Worm (Caenorhabditis elegans) whole organism, L2 larva: ENCODE data around the gene T19C4.1.

Experiments used
- C34F6.9 ChIP-seq: fragments of 150-350 bp; optimal IDR thresholded peaks from 2 replicates; lab custom pipeline; 2014; ENCODE audit warnings: missing biosample characterization, missing genetic modification characterization
- F13H6.1 ChIP-seq: sonication (generic microtip); optimal IDR thresholded peaks from 2 replicates; lab custom pipeline; 2016; ENCODE audit warnings: missing genetic modification characterization, missing compliant biosample characterization
- R02D3.7 ChIP-seq: fragments of 150-350 bp; optimal IDR thresholded peaks from 2 replicates; lab custom pipeline; 2014; ENCODE audit warnings: missing biosample characterization, missing genetic modification characterization
- Y55F3AM.14 ChIP-seq: fragments of 200-800 bp; sonication (Bioruptor generic); optimal IDR thresholded peaks from 2 replicates; lab custom pipeline; 2018; ENCODE audit warnings: mild to moderate bottlenecking, missing genetic modification characterization, missing compliant biosample characterization
- ZK546.5 ChIP-seq: sonication (generic microtip); optimal IDR thresholded peaks from 2 replicates; lab custom pipeline; 2017; ENCODE audit warnings: missing biosample characterization, missing genetic modification characterization
- alr-1 ChIP-seq: fragments of 150-350 bp; optimal IDR thresholded peaks from 2 replicates; lab custom pipeline; 2014; ENCODE audit warnings: missing biosample characterization, missing genetic modification characterization
- blmp-1 ChIP-seq: sonication (generic microtip); optimal IDR thresholded peaks from 2 replicates; lab custom pipeline; 2017; ENCODE audit warnings: missing genetic modification characterization, mild to moderate bottlenecking, missing compliant biosample characterization, antibody characterized with exemption, moderate library complexity; ENCODE audit not compliant: insufficient read depth
- ceh-16 ChIP-seq: fragments of 150-350 bp; optimal IDR thresholded peaks from 2 replicates; lab custom pipeline; 2014; ENCODE audit warnings: missing biosample characterization, missing genetic modification characterization
- crh-2 ChIP-seq: sonication (generic microtip); optimal IDR thresholded peaks from 2 replicates; lab custom pipeline; 2017; ENCODE audit warnings: missing biosample characterization, missing genetic modification characterization
- dmd-4 ChIP-seq: sonication (generic microtip); optimal IDR thresholded peaks from 2 replicates; lab custom pipeline; 2017; ENCODE audit warnings: missing biosample characterization, missing genetic modification characterization
- elt-3 ChIP-seq: sonication (generic microtip); optimal IDR thresholded peaks from 2 replicates; lab custom pipeline; 2017; ENCODE audit warnings: missing biosample characterization, missing genetic modification characterization
- fos-1 ChIP-seq: fragments of 150-350 bp; optimal IDR thresholded peaks from 2 replicates; lab custom pipeline; 2014; ENCODE audit warnings: missing biosample characterization, missing genetic modification characterization
- lin-11 ChIP-seq: fragments of 150-350 bp; sonication (generic microtip); optimal IDR thresholded peaks from 2 replicates; lab custom pipeline; 2014; ENCODE audit warnings: missing biosample characterization, missing genetic modification characterization, inconsistent platforms, mixed read lengths
- lin-13 ChIP-seq: fragments of 150-350 bp; optimal IDR thresholded peaks from 2 replicates; lab custom pipeline; 2014; ENCODE audit warnings: missing biosample characterization, missing genetic modification reagents, missing genetic modification characterization
- mab-5 ChIP-seq: fragments of 150-350 bp; optimal IDR thresholded peaks from 2 replicates; lab custom pipeline; 2014; ENCODE audit warnings: missing biosample characterization, missing genetic modification characterization
- nhr-11 ChIP-seq: fragments of 150-350 bp; optimal IDR thresholded peaks from 2 replicates; lab custom pipeline; 2014; ENCODE audit warnings: missing biosample characterization, missing genetic modification characterization
- nhr-12 ChIP-seq: fragments of 150-350 bp; optimal IDR thresholded peaks from 2 replicates; lab custom pipeline; 2014; ENCODE audit warnings: missing biosample characterization, missing genetic modification characterization
- nhr-129 ChIP-seq: fragments of 150-350 bp; optimal IDR thresholded peaks from 2 replicates; lab custom pipeline; 2014; ENCODE audit warnings: missing biosample characterization, missing genetic modification characterization
- nhr-25 ChIP-seq: fragments of 150-350 bp; sonication (generic microtip); optimal IDR thresholded peaks from 3 replicates; lab custom pipeline; 2014; ENCODE audit warnings: missing biosample characterization, missing genetic modification characterization
- nhr-6 ChIP-seq: fragments of 150-350 bp; optimal IDR thresholded peaks from 2 replicates; lab custom pipeline; 2014; ENCODE audit warnings: missing biosample characterization, missing genetic modification characterization
- peb-1 ChIP-seq: fragments of 150-350 bp; optimal IDR thresholded peaks from 2 replicates; lab custom pipeline; 2014; ENCODE audit warnings: missing biosample characterization, missing genetic modification characterization
- sem-4 ChIP-seq: fragments of 150-350 bp; optimal IDR thresholded peaks from 2 replicates; lab custom pipeline; 2014; ENCODE audit warnings: missing biosample characterization, missing genetic modification reagents, missing genetic modification characterization
- skn-1 ChIP-seq: sonication (generic microtip); optimal IDR thresholded peaks from 2 replicates; lab custom pipeline; 2017; ENCODE audit warnings: missing biosample characterization, missing genetic modification characterization
- sma-3 ChIP-seq: sonication (generic microtip); optimal IDR thresholded peaks from 2 replicates; lab custom pipeline; 2016; ENCODE audit warnings: missing genetic modification reagents, missing genetic modification characterization, missing compliant biosample characterization
- sma-9 ChIP-seq, 2 experiments: fragments of 150-350 bp in 1 of 2; sonication (generic microtip) in 1 of 2; optimal IDR thresholded peaks; 2 replicates each; lab custom pipeline; 2014 to 2016; ENCODE audit warnings: missing genetic modification characterization in 2 of 2, mild to moderate bottlenecking in 1 of 2, missing biosample characterization in 1 of 2, missing compliant biosample characterization in 1 of 2, missing genetic modification reagents in 1 of 2, moderate library complexity in 1 of 2
- snpc-4 ChIP-seq: fragments of 150-350 bp; optimal IDR thresholded peaks from 2 replicates; lab custom pipeline; 2014; ENCODE audit warnings: missing biosample characterization, missing genetic modification characterization
- unc-39 ChIP-seq: fragments of 150-350 bp; optimal IDR thresholded peaks from 2 replicates; lab custom pipeline; 2014; ENCODE audit warnings: missing biosample characterization, missing genetic modification characterization
- unc-62 ChIP-seq: fragments of 150-350 bp; optimal IDR thresholded peaks from 2 replicates; lab custom pipeline; 2014; ENCODE audit warnings: missing biosample characterization, missing genetic modification reagents, missing genetic modification characterization
- zag-1 ChIP-seq: fragments of 150-350 bp; optimal IDR thresholded peaks from 2 replicates; lab custom pipeline; 2014; ENCODE audit warnings: missing biosample characterization, missing genetic modification characterization
- ztf-1 ChIP-seq: fragments of 200-800 bp; sonication (Bioruptor generic); conservative IDR thresholded peaks from 2 replicates; pipeline ENCODE4 v1.3.6; 2022; ENCODE audit warnings: missing genetic modification characterization, missing compliant biosample characterization
- ztf-4 ChIP-seq: fragments of 150-350 bp; optimal IDR thresholded peaks from 2 replicates; lab custom pipeline; 2014; ENCODE audit warnings: missing biosample characterization, missing genetic modification characterization

T19C4.1 gene

ce11 chrV:11177577-11177976 lies 28.1 kb downstream of the T19C4.1 start, which contains the start of gene gpa-1:
TSS of gene gpa-1 (minus strand) at chrV:11177677.
- TF ChIP-seq R02D3.7 (tag; lab: Kevin White, UChicago) (no peak), mab-5 (tag; lab: Kevin White, UChicago) (no peak), ztf-4 (tag; lab: Kevin White, UChicago) (no peak), zag-1 (tag; lab: Kevin White, UChicago) (no peak), skn-1 (tag; lab: Kevin White, UChicago) (no peak), C34F6.9 (tag; lab: Kevin White, UChicago) (no peak), lin-11 (tag; lab: Kevin White, UChicago) (no peak), peb-1 (no peak), unc-39 (tag; lab: Kevin White, UChicago) (no peak), lin-13 (GFP tag; lab: Kevin White, UChicago) (no peak), ZK546.5 (tag; lab: Kevin White, UChicago) (no peak), sma-9 (GFP tag; optimal IDR thresholded peaks at IDR 0.05; lab: Kevin White, UChicago) (no peak), sma-9 (tag; optimal IDR thresholded peaks at IDR 0.05; lab: Kevin White, UChicago) (no peak), unc-62 (GFP tag; lab: Kevin White, UChicago) (no peak), Y55F3AM.14 (no peak), nhr-6 (no peak)

- TF ChIP-seq nhr-25 (peak; percentile 78), nhr-6 (no peak)
Observed at ce11 chrV:11180951-11181350, 31.4 kb downstream of the T19C4.1 start.

ce11 chrV:11182925-11183324 lies 33.4 kb downstream of the T19C4.1 start, which contains the start of gene cnc-10:
TSS of gene cnc-10 (plus strand) at chrV:11183225.
- TF ChIP-seq sma-3 (GFP tag; lab: Kevin White, UChicago) = no peak
- TF ChIP-seq unc-39 (tag; lab: Kevin White, UChicago) = no peak
- TF ChIP-seq crh-2 (tag; lab: Kevin White, UChicago) = no peak
- TF ChIP-seq nhr-25 = peak; percentile 61
- TF ChIP-seq elt-3 (tag; lab: Kevin White, UChicago) = no peak
- no peak for TF ChIP-seq ceh-16 (tag; lab: Kevin White, UChicago)

ce11 chrV:11190983-11191382 lies 41.5 kb downstream of the T19C4.1 start, which contains the start of gene lgc-49:
TSS of gene lgc-49 (plus strand) at chrV:11191283.
- TF ChIP-seq F13H6.1 (tag; lab: Kevin White, UChicago) (no peak), lin-11 (tag; lab: Kevin White, UChicago) (no peak), nhr-11 (no peak), dmd-4 (tag; lab: Kevin White, UChicago) (no peak)

ce11 chrV:11196109-11196508 lies 46.6 kb downstream of the T19C4.1 start, which contains the start of gene clc-6:
TSS of gene clc-6 (minus strand) at chrV:11196209.
- no peak for TF ChIP-seq unc-62 (GFP tag; lab: Kevin White, UChicago)
- TF ChIP-seq snpc-4 (tag; lab: Kevin White, UChicago) = no peak
- TF ChIP-seq nhr-12 (tag; lab: Kevin White, UChicago) = no peak
- no peak for TF ChIP-seq alr-1 (tag; lab: Kevin White, UChicago)
- no peak for TF ChIP-seq nhr-11
- no peak for TF ChIP-seq lin-11 (tag; lab: Kevin White, UChicago)
- no peak for TF ChIP-seq fos-1 (tag; lab: Kevin White, UChicago)
- no peak for TF ChIP-seq nhr-25
- no peak for TF ChIP-seq elt-3 (tag; lab: Kevin White, UChicago)

- TF ChIP-seq blmp-1 (tag; lab: Kevin White, UChicago) (peak; percentile 8), sma-9 (GFP tag; optimal IDR thresholded peaks at IDR 0.05; lab: Kevin White, UChicago) (peak; percentile 49), sma-9 (tag; optimal IDR thresholded peaks at IDR 0.05; lab: Kevin White, UChicago) (no peak), ztf-1 (GFP tag; lab: Robert Waterston, UW) (no peak), crh-2 (tag; lab: Kevin White, UChicago) (peak; percentile 45), ceh-16 (tag; lab: Kevin White, UChicago) (peak; percentile 46), nhr-12 (tag; lab: Kevin White, UChicago) (no peak), peb-1 (no peak), nhr-129 (tag; lab: Kevin White, UChicago) (peak; percentile 31), F13H6.1 (tag; lab: Kevin White, UChicago) (peak; percentile 30), fos-1 (tag; lab: Kevin White, UChicago) (peak; percentile 5), nhr-6 (peak; percentile 31), nhr-25 (peak; percentile 72), sem-4 (tag; lab: Kevin White, UChicago) (peak; percentile 41)
Observed at ce11 chrV:11196631-11197258, 47.2 kb downstream of the T19C4.1 start.
